Fruit fly (Drosophila melanogaster): ENCODE results near the gene MKP-4.

Gene MKP-4

dm6 chrX:19668405-19668804 lies 45.5 kb downstream of the MKP-4 start (continued):
- TF ChIP-seq CG17912 (GFP tag; optimal IDR thresholded peaks at IDR 0.05) (peak; percentile 96), CG17612 (GFP tag; IDR thresholded peaks at IDR 0.05) (peak; percentile 81), CG5953 (GFP tag; IDR thresholded peaks at IDR 0.05) (peak; percentile 96), ase (GFP tag; IDR thresholded peaks at IDR 0.05) (peak; percentile 86), ftz-f1 (GFP tag; optimal IDR thresholded peaks at IDR 0.05) (peak; percentile 84), CG1024 (GFP tag; IDR thresholded peaks at IDR 0.05) (peak; percentile 88), bbx (GFP tag; IDR thresholded peaks at IDR 0.05; ENCODE audit: partially characterized antibody) (no peak), row (GFP tag; IDR thresholded peaks at IDR 0.05) (peak; percentile 98), peb (GFP tag; IDR thresholded peaks at IDR 0.05) (peak; percentile 88), mam (GFP tag; optimal IDR thresholded peaks at IDR 0.05) (peak; percentile 99), E2f1 (GFP tag; IDR thresholded peaks at IDR 0.05) (peak; percentile 87), CG31441 (GFP tag; IDR thresholded peaks at IDR 0.05) (peak; percentile 91), salm (tag; optimal IDR thresholded peaks at IDR 0.05) (peak; percentile 94), CG14710 (tag; optimal IDR thresholded peaks at IDR 0.05) (peak; percentile 92), gsb-n (tag; optimal IDR thresholded peaks at IDR 0.05) (peak; percentile 96), CG17829 (tag; optimal IDR thresholded peaks at IDR 0.05) (peak; percentile 94), CG11085 (GFP tag; IDR thresholded peaks at IDR 0.05) (peak; percentile 83), CG14050 (GFP tag; IDR thresholded peaks at IDR 0.05) (peak; percentile 92), sug (tag; optimal IDR thresholded peaks at IDR 0.05) (peak; percentile 94), sisA (GFP tag; IDR thresholded peaks at IDR 0.05) (peak; percentile 95), emc (GFP tag; optimal IDR thresholded peaks at IDR 0.05) (peak; percentile 78), CG18011 (GFP tag; optimal IDR thresholded peaks at IDR 0.05) (peak; percentile 79), vfl (GFP tag; optimal IDR thresholded peaks at IDR 0.05) (peak; percentile 95), Sin3A (optimal IDR thresholded peaks at IDR 0.05) (no peak), br (optimal IDR thresholded peaks at IDR 0.05) (no peak), gro (GFP tag; optimal IDR thresholded peaks at IDR 0.05) (peak; percentile 97), en (GFP tag; optimal IDR thresholded peaks at IDR 0.05) (peak; percentile 96), gcm (GFP tag; optimal IDR thresholded peaks at IDR 0.05) (peak; percentile 96), sna (GFP tag; IDR thresholded peaks at IDR 0.05; ENCODE audit: partially characterized antibody) (no peak), h (optimal IDR thresholded peaks at IDR 0.05) (no peak), CG13624 (GFP tag; optimal IDR thresholded peaks at IDR 0.05) (peak; percentile 97), zfh1 (GFP tag; IDR thresholded peaks at IDR 0.05) (peak; percentile 96), CG12391 (tag; optimal IDR thresholded peaks at IDR 0.05) (peak; percentile 96), CG8281 (tag; optimal IDR thresholded peaks at IDR 0.05) (peak; percentile 86), CkIIα-i1 (GFP tag; IDR thresholded peaks at IDR 0.05) (peak; percentile 32; the same call in 1 of the 2 replicates), gfzf (GFP tag; optimal IDR thresholded peaks at IDR 0.05) (peak; percentile 14), CTCF (GFP tag; optimal IDR thresholded peaks at IDR 0.05) (peak; percentile 56), HmgD (GFP tag; optimal IDR thresholded peaks at IDR 0.05) (peak; percentile 92), ttk (GFP tag; IDR thresholded peaks at IDR 0.05) (peak; percentile 91), bcd (GFP tag; optimal IDR thresholded peaks at IDR 0.05) (peak; percentile 91), CG18262 (tag; optimal IDR thresholded peaks at IDR 0.05) (peak; percentile 93), Ravus (GFP tag; IDR thresholded peaks at IDR 0.05) (peak; percentile 77), onecut (GFP tag; IDR thresholded peaks at IDR 0.05) (peak; percentile 96), scrt (GFP tag; optimal IDR thresholded peaks at IDR 0.05) (peak; percentile 87), oc (tag; optimal IDR thresholded peaks at IDR 0.05) (peak; percentile 97), CG17186 (GFP tag; optimal IDR thresholded peaks at IDR 0.05) (peak; percentile 64), CG17385 (GFP tag; optimal IDR thresholded peaks at IDR 0.05) (peak; percentile 94), CG11695 (GFP tag; IDR thresholded peaks at IDR 0.05) (peak; percentile 79), CG14860 (GFP tag; IDR thresholded peaks at IDR 0.05; ENCODE audit: partially characterized antibody) (no peak), Oli (tag; optimal IDR thresholded peaks at IDR 0.05) (peak; percentile 96), shn (GFP tag; optimal IDR thresholded peaks at IDR 0.05) (peak; percentile 98), hkb (optimal IDR thresholded peaks at IDR 0.05) (no peak), hkb (GFP tag; IDR thresholded peaks at IDR 0.05) (peak; percentile 92), ro (GFP tag; IDR thresholded peaks at IDR 0.05) (peak; percentile 86)

Measured in whole organism, embryonic.